Fruit fly (Drosophila melanogaster): ENCODE measurements around the gene ApepP.

dm6 chr2L:16876555-16876954 lies 33.7 kb downstream of the ApepP start:
- TF ChIP-seq CG15011 (GFP tag; optimal IDR thresholded peaks at IDR 0.05) = no peak
- no peak for TF ChIP-seq ftz-f1 (GFP tag; optimal IDR thresholded peaks at IDR 0.05)
- no peak for TF ChIP-seq abd-A (tag; optimal IDR thresholded peaks at IDR 0.05)
- no peak for TF ChIP-seq Hmx (GFP tag; optimal IDR thresholded peaks at IDR 0.05)
- TF ChIP-seq CG4730 (GFP tag; IDR thresholded peaks at IDR 0.05) = no peak
- no peak for TF ChIP-seq CG14965 (GFP tag; optimal IDR thresholded peaks at IDR 0.05; ENCODE audit: borderline replicate concordance)
- no peak for TF ChIP-seq trh (GFP tag; optimal IDR thresholded peaks at IDR 0.05)
